Fruit fly (Drosophila melanogaster) whole organism, embryonic: ENCODE results near the gene UK114.

Experiments
- ATbp ChIP-seq: fragments of 200-800 bp; sonication (Bioruptor generic); optimal IDR thresholded peaks from 2 replicates; lab custom pipeline; 2017; ENCODE audit warnings: missing biosample characterization, mild to moderate bottlenecking, missing genetic modification characterization, missing genetic modification reagents
- Ada2b ChIP-seq: fragments of 200-800 bp; sonication (Bioruptor generic); IDR thresholded peaks from 2 replicates; pipeline ENCODE4 v1.3.6; 2022; ENCODE audit warnings: missing biosample characterization, missing genetic modification characterization
- CG10267 ChIP-seq: fragments of 200-800 bp; sonication (Bioruptor generic); optimal IDR thresholded peaks from 2 replicates; lab custom pipeline; 2018; ENCODE audit warnings: missing biosample characterization, mild to moderate bottlenecking, missing genetic modification characterization, moderate library complexity
- CG10979 ChIP-seq: fragments of 200-800 bp; sonication (Bioruptor generic); optimal IDR thresholded peaks from 2 replicates; lab custom pipeline; 2018; ENCODE audit warnings: missing biosample characterization, mild to moderate bottlenecking, missing genetic modification characterization, moderate library complexity
- CG11695 ChIP-seq: fragments of 200-800 bp; sonication (Bioruptor generic); IDR thresholded peaks from 3 replicates; pipeline ENCODE4 v1.3.6; 2022; ENCODE audit warnings: missing biosample characterization, missing genetic modification characterization
- CG14710 ChIP-seq: fragments of 200-800 bp; sonication (Bioruptor generic); optimal IDR thresholded peaks from 3 replicates; lab custom pipeline; 2019; ENCODE audit warnings: missing biosample characterization, mild to moderate bottlenecking, missing genetic modification characterization, moderate library complexity
- CG14860 ChIP-seq: fragments of 200-800 bp; sonication (Bioruptor generic); IDR thresholded peaks from 3 replicates; pipeline ENCODE4 v1.3.6; 2022; ENCODE audit warnings: missing biosample characterization, missing genetic modification characterization; ENCODE audit not compliant: partially characterized antibody
- CG15696 ChIP-seq: fragments of 200-800 bp; sonication (Bioruptor generic); optimal IDR thresholded peaks from 2 replicates; lab custom pipeline; 2019; ENCODE audit warnings: missing biosample characterization, mild to moderate bottlenecking, missing genetic modification characterization, moderate library complexity
- CG17912 ChIP-seq: fragments of 200-800 bp; sonication (Bioruptor generic); optimal IDR thresholded peaks from 2 replicates; lab custom pipeline; 2018; ENCODE audit warnings: missing biosample characterization, mild to moderate bottlenecking, missing genetic modification characterization
- CG18262 ChIP-seq: fragments of 200-800 bp; optimal IDR thresholded peaks from 3 replicates; lab custom pipeline; 2019; ENCODE audit warnings: missing biosample characterization, mild to moderate bottlenecking, missing genetic modification characterization, moderate library complexity
- CG2712 ChIP-seq: fragments of 200-800 bp; optimal IDR thresholded peaks from 3 replicates; lab custom pipeline; 2019; ENCODE audit warnings: missing biosample characterization, mild to moderate bottlenecking, missing genetic modification characterization, moderate library complexity
- CG30431 ChIP-seq: fragments of 200-800 bp; sonication (Bioruptor generic); optimal IDR thresholded peaks from 2 replicates; lab custom pipeline; 2017; ENCODE audit warnings: missing biosample characterization, missing genetic modification characterization
- CG34376 ChIP-seq: fragments of 200-800 bp; sonication (Bioruptor generic); optimal IDR thresholded peaks from 2 replicates; lab custom pipeline; 2018; ENCODE audit warnings: missing biosample characterization, mild to moderate bottlenecking, missing genetic modification characterization
- CG3726 ChIP-seq: fragments of 200-800 bp; sonication (Bioruptor generic); IDR thresholded peaks from 3 replicates; pipeline ENCODE4, ENCODE4 v1.3.6; 2022; ENCODE audit warnings: missing biosample characterization, missing genetic modification characterization
- CG3847 ChIP-seq: fragments of 200-800 bp; sonication (Bioruptor generic); IDR thresholded peaks from 2 replicates; pipeline ENCODE4 v1.3.6; 2022; ENCODE audit warnings: missing biosample characterization, missing genetic modification characterization
- CG43689 ChIP-seq: fragments of 200-800 bp; sonication (Bioruptor generic); IDR thresholded peaks from 2 replicates; pipeline ENCODE4 v1.3.6; 2022; ENCODE audit warnings: missing biosample characterization, missing genetic modification characterization
- CG4854 ChIP-seq: fragments of 200-800 bp; sonication (Bioruptor generic); optimal IDR thresholded peaks from 2 replicates; lab custom pipeline; 2016; ENCODE audit warnings: missing biosample characterization, missing genetic modification characterization, inconsistent platforms
- CG6765 ChIP-seq: fragments of 200-800 bp; sonication (Bioruptor generic); optimal IDR thresholded peaks from 3 replicates; lab custom pipeline; 2017; ENCODE audit warnings: missing biosample characterization, mild to moderate bottlenecking, missing genetic modification characterization
- CG7745 ChIP-seq: fragments of 200-800 bp; sonication (Bioruptor generic); optimal IDR thresholded peaks from 2 replicates; lab custom pipeline; 2018; ENCODE audit warnings: missing biosample characterization, mild to moderate bottlenecking, missing genetic modification characterization, moderate library complexity
- CG8281 ChIP-seq: fragments of 200-800 bp; sonication (Bioruptor generic); optimal IDR thresholded peaks from 2 replicates; lab custom pipeline; 2018; ENCODE audit warnings: missing biosample characterization, mild to moderate bottlenecking, missing genetic modification characterization, moderate library complexity
- CG8924 ChIP-seq: fragments of 200-800 bp; optimal IDR thresholded peaks from 3 replicates; lab custom pipeline; 2019; ENCODE audit warnings: missing biosample characterization, mild to moderate bottlenecking, missing genetic modification characterization, moderate library complexity
- CG9817 ChIP-seq: fragments of 200-800 bp; sonication (Bioruptor generic); optimal IDR thresholded peaks from 2 replicates; lab custom pipeline; 2018; ENCODE audit warnings: missing biosample characterization, mild to moderate bottlenecking, missing genetic modification characterization, moderate library complexity
- Chrac-16 ChIP-seq: fragments of 200-800 bp; sonication (Bioruptor generic); optimal IDR thresholded peaks from 3 replicates; lab custom pipeline; 2016; ENCODE audit warnings: missing biosample characterization, missing genetic modification characterization
- CoRest ChIP-seq: fragments of 200-800 bp; sonication (Bioruptor generic); optimal IDR thresholded peaks from 3 replicates; lab custom pipeline; 2018; ENCODE audit warnings: missing biosample characterization, mild to moderate bottlenecking, missing genetic modification characterization, moderate library complexity
- Deaf1 ChIP-seq: fragments of 200-800 bp; optimal IDR thresholded peaks from 3 replicates; lab custom pipeline; 2019; ENCODE audit warnings: missing biosample characterization, mild to moderate bottlenecking, missing genetic modification characterization, moderate library complexity
- GATAe ChIP-seq: fragments of 200-800 bp; sonication (Bioruptor generic); conservative IDR thresholded peaks from 2 replicates; pipeline ENCODE4 v1.3.6; 2022; ENCODE audit warnings: missing biosample characterization, missing genetic modification characterization
- Hr78 ChIP-seq, 2 experiments: fragments of 200-800 bp in 1 of 2; fragments of >200 bp in 1 of 2; sonication (Bioruptor generic) in 1 of 2; optimal IDR thresholded peaks; 2 replicates each; lab custom pipeline; 2017 to 2019; ENCODE audit warnings: missing biosample characterization in 2 of 2, missing genetic modification characterization in 2 of 2, mild to moderate bottlenecking in 1 of 2, moderate library complexity in 1 of 2
- Hsf ChIP-seq: fragments of 200-800 bp; sonication (Bioruptor generic); optimal IDR thresholded peaks from 3 replicates; lab custom pipeline; 2016; ENCODE audit warnings: missing biosample characterization, missing genetic modification characterization
- Max ChIP-seq: fragments of 200-800 bp; sonication (Bioruptor generic); optimal IDR thresholded peaks from 2 replicates; lab custom pipeline; 2016; ENCODE audit warnings: missing biosample characterization, mild to moderate bottlenecking, missing genetic modification characterization
- NFAT ChIP-seq: fragments of 200-800 bp; sonication (Bioruptor generic); IDR thresholded peaks from 2 replicates; pipeline ENCODE4 v1.3.6; 2022; ENCODE audit warnings: missing biosample characterization, missing genetic modification characterization
- Opbp ChIP-seq: fragments of 200-800 bp; sonication (Bioruptor generic); IDR thresholded peaks from 3 replicates; pipeline ENCODE4 v1.3.6; 2022; ENCODE audit warnings: missing biosample characterization, missing genetic modification characterization; ENCODE audit not compliant: partially characterized antibody
- Pdp1 ChIP-seq, 2 experiments: fragments of 200-800 bp; sonication (Bioruptor generic); optimal IDR thresholded peaks; 3 replicates each; lab custom pipeline; 2016; ENCODE audit warnings: missing biosample characterization in 2 of 2, missing genetic modification characterization in 2 of 2, mild to moderate bottlenecking in 1 of 2, moderate library complexity in 1 of 2
- Ravus ChIP-seq: fragments of 200-800 bp; sonication (Bioruptor generic); IDR thresholded peaks from 2 replicates; pipeline ENCODE4 v1.3.6; 2022; ENCODE audit warnings: missing biosample characterization, missing genetic modification characterization
- Xrp1 ChIP-seq: fragments of 200-800 bp; sonication (Bioruptor generic); IDR thresholded peaks from 2 replicates; pipeline ENCODE4 v1.3.6; 2022; ENCODE audit warnings: missing biosample characterization, missing genetic modification characterization
- abd-A ChIP-seq: fragments of 200-800 bp; sonication (Bioruptor generic); optimal IDR thresholded peaks from 3 replicates; lab custom pipeline; 2019; ENCODE audit warnings: missing biosample characterization, mild to moderate bottlenecking, missing genetic modification characterization, moderate library complexity
- dimm ChIP-seq: fragments of 200-800 bp; sonication (Bioruptor generic); IDR thresholded peaks from 2 replicates; pipeline ENCODE4 v1.3.6; 2022; ENCODE audit warnings: missing biosample characterization, missing genetic modification characterization
- dmrt11E ChIP-seq: fragments of 200-800 bp; sonication (Bioruptor generic); optimal IDR thresholded peaks from 3 replicates; lab custom pipeline; 2018; ENCODE audit warnings: missing biosample characterization, mild to moderate bottlenecking, missing genetic modification characterization, moderate library complexity
- gcm2 ChIP-seq: fragments of 200-800 bp; sonication (Bioruptor generic); optimal IDR thresholded peaks from 2 replicates; lab custom pipeline; 2016; ENCODE audit warnings: missing biosample characterization, missing genetic modification characterization
- hb ChIP-seq: fragments of 200-800 bp; sonication (Bioruptor generic); IDR thresholded peaks from 3 replicates; pipeline ENCODE4 v1.3.6; 2022; ENCODE audit warnings: missing biosample characterization, missing genetic modification characterization; ENCODE audit not compliant: partially characterized antibody
- jumu ChIP-seq: fragments of 200-800 bp; sonication (Bioruptor generic); optimal IDR thresholded peaks from 3 replicates; lab custom pipeline; 2016; ENCODE audit warnings: missing biosample characterization, missing genetic modification characterization
- nerfin-1 ChIP-seq: fragments of 200-800 bp; sonication (Bioruptor generic); optimal IDR thresholded peaks from 3 replicates; lab custom pipeline; 2019; ENCODE audit warnings: missing biosample characterization, mild to moderate bottlenecking, missing genetic modification characterization, moderate library complexity
- phol ChIP-seq: fragments of 200-800 bp; sonication (Bioruptor generic); optimal IDR thresholded peaks from 3 replicates; lab custom pipeline; 2018; ENCODE audit warnings: missing biosample characterization, mild to moderate bottlenecking, missing genetic modification characterization, moderate library complexity
- prd ChIP-seq, 3 experiments: fragments of >200 bp in 2 of 3; fragments of 200-800 bp in 1 of 3; sonication (Bioruptor generic) in 1 of 3; optimal IDR thresholded peaks in 2 of 3; IDR thresholded peaks in 1 of 3; 2 replicates in 2 of 3; 3 replicates in 1 of 3; pipeline versions ENCODE4 v1.3.6 to Lab custom; 2017 to 2022; ENCODE audit warnings: missing biosample characterization in 1 of 3, missing genetic modification characterization in 1 of 3
- row ChIP-seq: fragments of 200-800 bp; sonication (Bioruptor generic); IDR thresholded peaks from 3 replicates; pipeline ENCODE4 v1.3.6; 2022; ENCODE audit warnings: missing biosample characterization, missing genetic modification characterization
- sens ChIP-seq: fragments of 200-800 bp; sonication (Bioruptor generic); peaks from one replicate; lab custom pipeline; 2016; ENCODE audit warnings: missing biosample characterization, missing genetic modification characterization
- sna ChIP-seq: fragments of 200-800 bp; sonication (Bioruptor generic); IDR thresholded peaks from 2 replicates; pipeline ENCODE4 v1.3.6; 2022; ENCODE audit warnings: missing biosample characterization, missing genetic modification characterization; ENCODE audit not compliant: partially characterized antibody
- usp ChIP-seq: fragments of >200 bp; optimal IDR thresholded peaks from 2 replicates; lab custom pipeline; 2017; ENCODE audit warnings: missing biosample characterization, missing genetic modification characterization

UK114 gene

DNA sequence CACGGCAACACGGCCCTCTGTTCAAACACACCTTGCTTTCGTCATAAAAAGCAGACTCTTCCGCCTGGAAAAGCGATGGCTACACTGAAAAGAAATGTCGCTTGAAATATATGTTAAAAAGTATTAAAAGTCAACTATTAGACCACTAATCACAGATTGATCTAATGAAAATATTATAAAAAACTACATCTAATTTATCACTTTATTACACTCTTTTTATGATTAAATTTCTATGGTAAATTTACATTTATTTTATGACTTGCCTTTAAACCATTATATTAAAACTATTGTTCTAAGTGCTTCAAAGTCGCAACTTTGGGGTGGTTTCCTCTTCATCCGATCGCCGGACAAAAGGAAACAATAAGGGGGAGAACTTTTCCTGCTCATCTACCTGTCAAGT lies 41.5 kb upstream of the UK114 start (continued):
- TF ChIP-seq abd-A (no peak), dimm (GFP tag; lab: Robert Waterston, UW) (no peak), NFAT (GFP tag; lab: Robert Waterston, UW) (no peak), prd (optimal IDR thresholded peaks at IDR 0.05; lab: Kevin White, UChicago) (no peak), prd (GFP tag; IDR thresholded peaks at IDR 0.05; lab: Robert Waterston, UW) (0 out of 3 replicates have a peak, but pooled peaks have one; percentile 1), Deaf1 (tag; lab: Kevin White, UChicago) (no peak), CG6765 (GFP tag; lab: Kevin White, UChicago) (no peak), Ravus (GFP tag; lab: Robert Waterston, UW) (no peak), CG7745 (tag; lab: Kevin White, UChicago) (no peak), sens (GFP tag; lab: Kevin White, UChicago) (no peak), Chrac-16 (GFP tag; lab: Kevin White, UChicago) (no peak), gcm2 (GFP tag; lab: Kevin White, UChicago) (no peak), usp (no peak), hb (no peak), dmrt11E (tag; lab: Kevin White, UChicago) (peak; percentile 64), CG17912 (no peak), CG4854 (no peak), CG10267 (tag; lab: Kevin White, UChicago) (peak; percentile 32), CG8924 (tag; lab: Kevin White, UChicago) (no peak), ATbp (GFP tag; lab: Kevin White, UChicago) (no peak), nerfin-1 (no peak), CoRest (tag; lab: Kevin White, UChicago) (no peak), row (GFP tag; lab: Robert Waterston, UW) (0 out of 3 replicates have a peak, but pooled peaks have one; percentile 7), phol (tag; lab: Kevin White, UChicago) (no peak), Ada2b (GFP tag; lab: Robert Waterston, UW) (no peak), CG14860 (GFP tag; lab: Robert Waterston, UW) (no peak), CG11695 (GFP tag; lab: Robert Waterston, UW) (no peak), Hr78 (GFP tag; optimal IDR thresholded peaks at IDR 0.05; lab: Kevin White, UChicago) (no peak), CG9817 (tag; lab: Kevin White, UChicago) (no peak), Xrp1 (GFP tag; lab: Robert Waterston, UW) (peak; percentile 8; the same call in 1 of the 2 replicates), CG15696 (tag; lab: Kevin White, UChicago) (no peak), CG34376 (no peak), jumu (GFP tag; lab: Kevin White, UChicago) (no peak), CG3847 (no peak), CG10979 (peak; percentile 20), CG8281 (tag; lab: Kevin White, UChicago) (no peak), CG2712 (peak; percentile 30), Pdp1 (GFP tag; optimal IDR thresholded peaks at IDR 0.05; lab: Kevin White, UChicago) (no peak), CG14710 (tag; lab: Kevin White, UChicago) (peak; percentile 10), Max (no peak), CG30431 (GFP tag; lab: Kevin White, UChicago) (no peak), CG18262 (tag; lab: Kevin White, UChicago) (peak; percentile 39), sna (GFP tag; lab: Robert Waterston, UW) (no peak), GATAe (GFP tag; lab: Robert Waterston, UW) (no peak), CG43689 (no peak), CG3726 (GFP tag; lab: Robert Waterston, UW) (no peak), Hsf (GFP tag; lab: Kevin White, UChicago) (no peak), Opbp (GFP tag; lab: Robert Waterston, UW) (no peak)
- TF ChIP-seq, all 482 proteins: peak for 13
